Worm (Caenorhabditis elegans): ENCODE measurements around the gene arl-1.

DNA sequence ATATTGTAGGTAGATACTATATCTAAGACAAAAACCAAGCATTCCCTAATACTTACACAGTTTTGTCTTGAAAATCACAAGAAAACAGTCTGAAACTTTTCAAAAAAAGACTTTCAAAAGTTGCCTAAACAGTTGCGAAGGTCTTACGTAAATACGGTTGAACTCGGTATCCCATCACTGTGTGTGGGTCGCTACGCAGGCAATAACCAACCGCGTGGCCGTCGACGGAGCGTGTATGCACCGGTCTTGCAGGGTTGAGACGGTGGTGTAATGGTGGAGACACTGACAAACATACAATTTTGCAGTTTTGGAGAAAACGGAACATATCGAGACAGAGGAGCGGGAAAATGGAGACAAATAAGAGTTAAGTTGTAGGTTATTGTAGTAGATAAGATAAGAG is 20.6 kb upstream of the arl-1 start, which contains the start of gene iff-2:
- peak; percentile 88 for TF ChIP-seq ztf-4 (tag; optimal IDR thresholded peaks at IDR 0.05)
- peak; percentile 95 for TF ChIP-seq ama-1 (optimal IDR thresholded peaks at IDR 0.05)
- TF ChIP-seq ceh-82 (tag; optimal IDR thresholded peaks at IDR 0.05) = peak; percentile 93
- peak; percentile 95 for TF ChIP-seq snpc-4 (tag; optimal IDR thresholded peaks at IDR 0.05)
- TF ChIP-seq nhr-28 (tag; optimal IDR thresholded peaks at IDR 0.05) = peak; percentile 77
- TF ChIP-seq tbx-2 (tag; optimal IDR thresholded peaks at IDR 0.05) = peak; percentile 94
- TF ChIP-seq zag-1 (tag; optimal IDR thresholded peaks at IDR 0.05) = peak; percentile 77
- peak; percentile 99 for TF ChIP-seq pqm-1 (tag; optimal IDR thresholded peaks at IDR 0.05)
- peak; percentile 99 for TF ChIP-seq lsy-12 (tag; optimal IDR thresholded peaks at IDR 0.05)
- TF ChIP-seq nhr-76 (tag; optimal IDR thresholded peaks at IDR 0.05) = peak; percentile 85
